Worm (Caenorhabditis elegans): ENCODE results near the gene K05F1.14.

K05F1.14 gene

ce11 chrII:5751353-5751752, 41.0 kb downstream of the K05F1.14 start:
- TF ChIP-seq sea-1 (GFP tag; conservative IDR thresholded peaks at IDR 0.05) (no peak), tbx-37 (GFP tag; conservative IDR thresholded peaks at IDR 0.05) (no peak), tra-4 (tag; optimal IDR thresholded peaks at IDR 0.05) (no peak), scrt-1 (GFP tag; IDR thresholded peaks at IDR 0.05) (no peak), F13C5.2 (tag; optimal IDR thresholded peaks at IDR 0.05) (no peak), pes-1 (GFP tag; IDR thresholded peaks at IDR 0.05) (no peak), ama-1 (optimal IDR thresholded peaks at IDR 0.05) (no peak), B0310.2 (tag; optimal IDR thresholded peaks at IDR 0.05) (no peak), ceh-13 (GFP tag; optimal IDR thresholded peaks at IDR 0.05) (no peak), hmbx-1 (tag; optimal IDR thresholded peaks at IDR 0.05) (no peak), aly-1 (tag; optimal IDR thresholded peaks at IDR 0.05) (no peak), flt-1 (GFP tag; IDR thresholded peaks at IDR 0.05) (no peak), hnd-1 (tag; optimal IDR thresholded peaks at IDR 0.05) (no peak)

DNA sequence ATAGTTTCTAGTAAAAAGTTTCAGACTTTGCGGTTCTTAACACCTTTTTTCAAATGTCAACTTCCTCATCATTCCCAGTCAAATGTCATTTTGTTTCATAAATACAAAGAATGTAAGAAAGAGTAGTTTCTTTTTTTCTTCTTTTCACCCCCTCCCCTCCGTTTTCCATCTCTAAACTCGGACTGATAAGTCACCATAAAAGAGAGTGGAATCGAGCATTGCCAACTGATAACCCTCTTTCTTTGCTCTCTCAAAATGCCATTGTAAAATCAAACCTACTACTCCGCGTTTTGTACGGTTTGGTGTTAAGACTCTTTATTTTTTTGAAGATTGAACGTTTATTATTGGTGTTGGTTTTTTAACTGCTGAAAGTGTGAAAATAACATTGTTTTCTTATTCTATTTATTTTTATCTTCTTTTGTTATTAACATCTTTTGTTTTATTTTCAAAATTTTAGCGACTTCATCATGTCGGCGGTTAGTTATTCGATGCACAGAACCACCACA, 42.6 kb downstream of the K05F1.14 start, which contains the start of gene ifb-2:
Gene ifb-2, plus strand, starts transcription at position 456 of the 506 bp plus-strand sequence.
- TF ChIP-seq B0310.2 (tag; optimal IDR thresholded peaks at IDR 0.05): no peak
- no peak for TF ChIP-seq scrt-1 (GFP tag; IDR thresholded peaks at IDR 0.05)
- no peak for TF ChIP-seq tbx-37 (GFP tag; conservative IDR thresholded peaks at IDR 0.05)
- no peak for TF ChIP-seq hmbx-1 (tag; optimal IDR thresholded peaks at IDR 0.05)
- TF ChIP-seq tra-4 (tag; optimal IDR thresholded peaks at IDR 0.05): no peak
- TF ChIP-seq ama-1 (optimal IDR thresholded peaks at IDR 0.05): no peak
- no peak for TF ChIP-seq sea-1 (GFP tag; conservative IDR thresholded peaks at IDR 0.05)
- TF ChIP-seq hnd-1 (tag; optimal IDR thresholded peaks at IDR 0.05): no peak
- TF ChIP-seq flt-1 (GFP tag; IDR thresholded peaks at IDR 0.05): no peak
- no peak for TF ChIP-seq pes-1 (GFP tag; IDR thresholded peaks at IDR 0.05)
- TF ChIP-seq hmg-4 (GFP tag; optimal IDR thresholded peaks at IDR 0.05): no peak
- no peak for TF ChIP-seq ceh-36 (tag; optimal IDR thresholded peaks at IDR 0.05)
- no peak for TF ChIP-seq ets-7 (tag; optimal IDR thresholded peaks at IDR 0.05)

DNA sequence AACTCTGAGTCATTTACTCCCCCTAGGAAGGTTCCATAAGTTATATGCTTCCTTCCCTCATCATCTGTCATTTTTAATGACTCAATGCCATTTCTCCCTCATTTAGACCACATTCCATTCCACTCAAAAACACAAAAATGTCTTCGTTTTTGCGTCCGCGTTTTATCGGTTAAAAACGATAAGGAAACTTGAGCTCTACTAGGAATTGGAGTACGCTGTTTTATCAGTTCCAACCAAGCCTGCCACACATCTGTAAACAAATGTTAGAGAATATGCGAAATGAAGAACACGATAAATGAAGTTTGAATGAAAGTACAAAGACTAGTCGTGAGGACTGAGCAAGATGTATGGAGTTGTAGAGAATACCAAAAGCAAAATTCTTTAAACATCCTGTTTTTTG, 44.0 kb downstream of the K05F1.14 start:
- TF ChIP-seq F13C5.2 (tag; optimal IDR thresholded peaks at IDR 0.05): no peak
- TF ChIP-seq tra-4 (tag; optimal IDR thresholded peaks at IDR 0.05): no peak
- TF ChIP-seq hnd-1 (tag; optimal IDR thresholded peaks at IDR 0.05): no peak
- TF ChIP-seq pes-1 (GFP tag; IDR thresholded peaks at IDR 0.05): no peak
- TF ChIP-seq tbx-11 (GFP tag; IDR thresholded peaks at IDR 0.05): no peak

DNA sequence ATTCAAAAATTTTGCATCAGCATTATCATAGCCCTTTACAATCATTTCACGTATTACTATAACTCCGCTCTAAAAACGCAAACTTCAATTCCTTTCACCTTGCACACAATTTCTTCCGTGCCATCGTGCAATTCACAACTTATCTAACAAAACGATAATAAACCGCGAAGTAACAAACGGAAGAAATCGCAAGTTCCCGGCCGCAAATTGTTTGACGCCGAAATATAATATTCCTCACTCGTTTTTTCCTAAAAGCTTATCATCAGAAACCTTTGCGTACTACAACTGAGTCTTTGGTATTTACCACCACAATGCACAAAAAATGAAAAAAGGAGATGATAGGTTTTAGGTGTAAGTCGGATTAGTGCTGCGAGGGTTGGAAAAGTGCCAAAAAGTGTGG, 45.1 kb downstream of the K05F1.14 start:
- no peak for TF ChIP-seq B0310.2 (tag; optimal IDR thresholded peaks at IDR 0.05)
- TF ChIP-seq pes-1 (GFP tag; IDR thresholded peaks at IDR 0.05): no peak
- no peak for TF ChIP-seq F13C5.2 (tag; optimal IDR thresholded peaks at IDR 0.05)
- TF ChIP-seq ama-1 (optimal IDR thresholded peaks at IDR 0.05): no peak
- TF ChIP-seq ets-7 (tag; optimal IDR thresholded peaks at IDR 0.05): no peak
- TF ChIP-seq sea-1 (GFP tag; conservative IDR thresholded peaks at IDR 0.05): no peak
- TF ChIP-seq tbx-11 (GFP tag; IDR thresholded peaks at IDR 0.05): no peak
- no peak for TF ChIP-seq tbx-37 (GFP tag; conservative IDR thresholded peaks at IDR 0.05)
- TF ChIP-seq hnd-1 (tag; optimal IDR thresholded peaks at IDR 0.05): no peak
- no peak for TF ChIP-seq aly-1 (tag; optimal IDR thresholded peaks at IDR 0.05)
- no peak for TF ChIP-seq ceh-13 (GFP tag; optimal IDR thresholded peaks at IDR 0.05)
- TF ChIP-seq flt-1 (GFP tag; IDR thresholded peaks at IDR 0.05): no peak
- no peak for TF ChIP-seq tra-4 (tag; optimal IDR thresholded peaks at IDR 0.05)

ce11 chrII:5745088-5745487, 47.3 kb downstream of the K05F1.14 start, which contains the start of gene F10C1.9:
Gene F10C1.9 (minus strand): TSS chrII:5745284.
- no peak for TF ChIP-seq aly-1 (tag; optimal IDR thresholded peaks at IDR 0.05)
- TF ChIP-seq tra-4 (tag; optimal IDR thresholded peaks at IDR 0.05): no peak
- TF ChIP-seq pes-1 (GFP tag; IDR thresholded peaks at IDR 0.05): no peak
- TF ChIP-seq hmbx-1 (tag; optimal IDR thresholded peaks at IDR 0.05): no peak
- TF ChIP-seq B0310.2 (tag; optimal IDR thresholded peaks at IDR 0.05): no peak
- no peak for TF ChIP-seq ets-7 (tag; optimal IDR thresholded peaks at IDR 0.05)
- no peak for TF ChIP-seq F13C5.2 (tag; optimal IDR thresholded peaks at IDR 0.05)
- TF ChIP-seq flt-1 (GFP tag; IDR thresholded peaks at IDR 0.05): no peak
- no peak for TF ChIP-seq ceh-13 (GFP tag; optimal IDR thresholded peaks at IDR 0.05)
- TF ChIP-seq ceh-36 (tag; optimal IDR thresholded peaks at IDR 0.05): no peak

DNA sequence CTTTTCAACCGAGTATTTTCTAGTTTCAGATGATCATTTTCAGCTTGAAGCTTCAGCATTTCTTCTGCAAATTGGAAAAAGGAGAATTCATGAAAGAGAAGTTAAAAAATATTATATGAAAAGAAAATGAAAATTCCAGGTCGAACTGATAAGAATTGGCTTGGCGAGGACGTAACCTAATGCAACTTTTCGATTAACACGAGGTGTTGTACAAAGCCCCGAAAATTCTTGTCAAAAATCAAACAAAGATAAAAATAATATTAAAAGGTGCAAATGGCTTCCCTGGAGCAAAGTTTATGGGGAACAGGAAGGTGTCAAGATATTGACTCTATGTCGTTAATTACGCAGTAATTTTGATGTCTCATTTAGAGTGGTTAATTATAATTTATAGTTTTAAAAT, 48.0 kb downstream of the K05F1.14 start:
- TF ChIP-seq hmg-4 (GFP tag; optimal IDR thresholded peaks at IDR 0.05) (no peak), ets-7 (tag; optimal IDR thresholded peaks at IDR 0.05) (no peak), sea-1 (GFP tag; conservative IDR thresholded peaks at IDR 0.05) (no peak), pes-1 (GFP tag; IDR thresholded peaks at IDR 0.05) (no peak), hnd-1 (tag; optimal IDR thresholded peaks at IDR 0.05) (no peak), tbx-11 (GFP tag; IDR thresholded peaks at IDR 0.05) (no peak)

ce11 chrII:5742767-5743166, 49.6 kb downstream of the K05F1.14 start:
- TF ChIP-seq tbx-37 (GFP tag; conservative IDR thresholded peaks at IDR 0.05) (no peak), flt-1 (GFP tag; IDR thresholded peaks at IDR 0.05) (no peak), hmbx-1 (tag; optimal IDR thresholded peaks at IDR 0.05) (no peak), F13C5.2 (tag; optimal IDR thresholded peaks at IDR 0.05) (no peak), ceh-13 (GFP tag; optimal IDR thresholded peaks at IDR 0.05) (no peak), scrt-1 (GFP tag; IDR thresholded peaks at IDR 0.05) (no peak), aly-1 (tag; optimal IDR thresholded peaks at IDR 0.05) (no peak), hmg-4 (GFP tag; optimal IDR thresholded peaks at IDR 0.05) (no peak), ets-7 (tag; optimal IDR thresholded peaks at IDR 0.05) (no peak), hnd-1 (tag; optimal IDR thresholded peaks at IDR 0.05) (no peak), pes-1 (GFP tag; IDR thresholded peaks at IDR 0.05) (no peak), ceh-36 (tag; optimal IDR thresholded peaks at IDR 0.05) (no peak), B0310.2 (tag; optimal IDR thresholded peaks at IDR 0.05) (no peak)
